Worm (Caenorhabditis elegans): Measurements from ENCODE around the gene Y62E10A.23.

ce11 chrIV:13381823-13382222 lies 4.3 kb upstream of the Y62E10A.23 start, which contains the start of gene emc-3:
- TF ChIP-seq ztf-23 (GFP tag; IDR thresholded peaks at IDR 0.05) = no peak
- no peak for TF ChIP-seq ref-1 (GFP tag; conservative IDR thresholded peaks at IDR 0.05)
- TF ChIP-seq T22C8.4 (GFP tag; IDR thresholded peaks at IDR 0.05) = no peak
- no peak for TF ChIP-seq flt-1 (GFP tag; IDR thresholded peaks at IDR 0.05)
- TF ChIP-seq ztf-29 (GFP tag; IDR thresholded peaks at IDR 0.05) = no peak
- TF ChIP-seq med-1 (GFP tag; optimal IDR thresholded peaks at IDR 0.05; ENCODE audit: insufficient read depth) = no peak
- TF ChIP-seq klf-2 (GFP tag; conservative IDR thresholded peaks at IDR 0.05) = no peak
